Worm (Caenorhabditis elegans): ENCODE data around the gene F54D5.3.

DNA sequence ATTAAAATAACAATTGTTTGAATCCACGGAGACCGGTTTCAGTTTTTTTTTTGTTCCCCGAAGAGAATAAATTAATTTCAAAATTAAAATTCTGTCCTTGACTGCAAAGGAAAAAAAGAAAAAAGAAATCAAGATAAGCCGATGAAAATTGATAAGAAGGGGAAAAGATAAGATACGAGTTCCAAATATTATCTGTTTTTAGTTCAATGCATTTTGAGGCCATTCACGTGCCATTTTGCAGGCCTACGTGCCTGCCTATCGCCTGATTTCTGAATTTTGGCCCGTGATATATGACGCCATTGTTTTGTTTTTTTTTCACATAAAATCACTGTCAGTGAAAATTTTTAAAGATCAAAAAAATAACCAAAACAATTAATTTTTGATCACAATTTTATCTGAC lies 39.9 kb downstream of the F54D5.3 start:
- TF ChIP-seq nhr-237 (tag; optimal IDR thresholded peaks at IDR 0.05) (no peak), ceh-82 (tag; optimal IDR thresholded peaks at IDR 0.05) (no peak), nhr-11 (tag; optimal IDR thresholded peaks at IDR 0.05) (no peak), egl-13 (tag; optimal IDR thresholded peaks at IDR 0.05) (no peak), sox-4 (tag; optimal IDR thresholded peaks at IDR 0.05) (no peak), egl-27 (tag; optimal IDR thresholded peaks at IDR 0.05) (no peak), snpc-4 (tag; optimal IDR thresholded peaks at IDR 0.05) (no peak), ama-1 (optimal IDR thresholded peaks at IDR 0.05) (no peak), sup-37 (GFP tag; optimal IDR thresholded peaks at IDR 0.05) (no peak), nhr-77 (tag; optimal IDR thresholded peaks at IDR 0.05) (no peak), fkh-10 (GFP tag; optimal IDR thresholded peaks at IDR 0.05) (no peak), lsy-2 (tag; optimal IDR thresholded peaks at IDR 0.05) (peak in 1 of 2 experiments; percentile 20)
